Worm (Caenorhabditis elegans): ENCODE results near the gene C01F1.5.

DNA sequence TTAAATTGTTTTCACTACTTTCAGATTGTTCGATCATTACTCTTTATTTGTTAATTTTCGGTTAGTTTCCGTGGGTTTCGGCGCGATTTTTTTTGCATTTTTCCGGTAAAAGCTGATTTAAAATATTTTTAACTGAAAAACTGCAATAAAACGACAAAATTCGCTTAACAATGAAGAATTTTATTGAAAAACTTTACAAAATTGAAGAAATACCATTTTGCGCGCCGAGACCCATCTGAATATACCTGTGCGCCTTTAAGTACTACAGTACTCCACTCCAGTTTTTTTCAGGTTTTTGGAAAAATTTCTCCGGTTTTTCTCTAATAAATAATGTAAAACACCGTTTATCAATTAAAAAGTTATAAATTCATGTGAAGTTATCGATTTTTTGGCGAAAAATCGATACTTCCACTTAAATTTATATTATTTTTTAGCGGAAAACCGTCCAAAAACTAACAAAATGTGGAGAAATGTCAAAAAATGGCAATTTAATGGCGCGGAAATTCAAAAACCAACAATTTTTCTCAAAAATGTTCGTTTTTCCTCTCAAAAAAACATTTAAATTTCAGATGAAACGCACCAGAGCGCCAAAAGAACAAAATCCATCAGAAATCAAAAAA is 50.7 kb downstream of the C01F1.5 start, which contains the start of gene C16A11.10:
- TF ChIP-seq snpc-4 (tag; optimal IDR thresholded peaks at IDR 0.05) (no peak), pha-4 (tag; optimal IDR thresholded peaks at IDR 0.05) (no peak), ztf-11 (tag; optimal IDR thresholded peaks at IDR 0.05) (no peak)
